Worm (Caenorhabditis elegans): ENCODE results near the gene F23F12.12.

F23F12.12 gene

ce11 chrIII:6514673-6515072 lies 6.7 kb downstream of the F23F12.12 start, which contains the start of gene acr-5:
Gene acr-5 (minus strand): TSS chrIII:6514773.
- TF ChIP-seq nhr-76 (tag; optimal IDR thresholded peaks at IDR 0.05) (no peak), unc-62 (GFP tag; optimal IDR thresholded peaks at IDR 0.05) (no peak), ztf-11 (tag; optimal IDR thresholded peaks at IDR 0.05) (no peak), lsy-2 (tag; optimal IDR thresholded peaks at IDR 0.05) (no peak), pha-4 (tag; optimal IDR thresholded peaks at IDR 0.05) (no peak), snpc-4 (tag; optimal IDR thresholded peaks at IDR 0.05) (no peak), nhr-28 (tag; optimal IDR thresholded peaks at IDR 0.05) (no peak), ces-1 (GFP tag; optimal IDR thresholded peaks at IDR 0.05) (no peak), hlh-1 (tag; optimal IDR thresholded peaks at IDR 0.05) (no peak)

ce11 chrIII:6519949-6520348 lies 12.0 kb downstream of the F23F12.12 start, which contains the start of gene C09E7.10:
Gene C09E7.10 (minus strand): TSS chrIII:6520049.
- TF ChIP-seq sptf-1 (tag; optimal IDR thresholded peaks at IDR 0.05) (no peak), blmp-1 (tag; optimal IDR thresholded peaks at IDR 0.05) (no peak), nhr-76 (tag; optimal IDR thresholded peaks at IDR 0.05) (no peak), mep-1 (tag; optimal IDR thresholded peaks at IDR 0.05) (no peak), ham-2 (GFP tag; optimal IDR thresholded peaks at IDR 0.05) (no peak)

- TF ChIP-seq unc-62 (GFP tag; optimal IDR thresholded peaks at IDR 0.05) (no peak), mls-2 (tag; optimal IDR thresholded peaks at IDR 0.05) (no peak), pha-4 (tag; optimal IDR thresholded peaks at IDR 0.05) (no peak), elt-3 (tag; optimal IDR thresholded peaks at IDR 0.05) (no peak), lin-13 (tag; optimal IDR thresholded peaks at IDR 0.05) (no peak), flh-1 (GFP tag; optimal IDR thresholded peaks at IDR 0.05) (no peak), nhr-28 (tag; optimal IDR thresholded peaks at IDR 0.05) (no peak), ztf-11 (tag; optimal IDR thresholded peaks at IDR 0.05) (no peak), unc-39 (tag; optimal IDR thresholded peaks at IDR 0.05) (no peak), zip-8 (tag; optimal IDR thresholded peaks at IDR 0.05) (no peak), cnd-1 (tag; optimal IDR thresholded peaks at IDR 0.05) (no peak), elt-1 (tag; optimal IDR thresholded peaks at IDR 0.05; ENCODE audit: borderline replicate concordance, insufficient read depth) (no peak), ces-1 (GFP tag; optimal IDR thresholded peaks at IDR 0.05) (no peak), lsy-2 (tag; optimal IDR thresholded peaks at IDR 0.05) (no peak), mep-1 (tag; optimal IDR thresholded peaks at IDR 0.05) (no peak), tbx-8 (GFP tag; optimal IDR thresholded peaks at IDR 0.05) (no peak)
Measured at ce11 chrIII:6525557-6525956, 17.6 kb downstream of the F23F12.12 start, which contains the start of gene oig-1. Gene oig-1 (minus strand): TSS chrIII:6525657.

- TF ChIP-seq snpc-4 (tag; optimal IDR thresholded peaks at IDR 0.05), result no peak
- TF ChIP-seq zip-8 (tag; optimal IDR thresholded peaks at IDR 0.05), result no peak
- no peak for TF ChIP-seq flh-1 (GFP tag; optimal IDR thresholded peaks at IDR 0.05)
- TF ChIP-seq lin-32 (GFP tag; optimal IDR thresholded peaks at IDR 0.05), result no peak
- no peak for TF ChIP-seq drap-1 (GFP tag; optimal IDR thresholded peaks at IDR 0.05)
- no peak for TF ChIP-seq pha-4 (tag; optimal IDR thresholded peaks at IDR 0.05)
- TF ChIP-seq nhr-28 (tag; optimal IDR thresholded peaks at IDR 0.05), result no peak
- no peak for TF ChIP-seq ceh-83 (GFP tag; optimal IDR thresholded peaks at IDR 0.05)
- TF ChIP-seq nhr-12 (tag; optimal IDR thresholded peaks at IDR 0.05), result no peak
- TF ChIP-seq sptf-1 (tag; optimal IDR thresholded peaks at IDR 0.05), result no peak
- TF ChIP-seq cnd-1 (tag; optimal IDR thresholded peaks at IDR 0.05), result no peak
Measured at ce11 chrIII:6527902-6528301, 20.0 kb downstream of the F23F12.12 start, which contains the start of gene pqn-10. Gene pqn-10 (plus strand): TSS chrIII:6528202.

ce11 chrIII:6531099-6531498 lies 23.2 kb downstream of the F23F12.12 start, which contains the start of gene C09E7.11:
Gene C09E7.11 (plus strand): TSS chrIII:6531399.
- no peak for TF ChIP-seq nhr-2 (tag; optimal IDR thresholded peaks at IDR 0.05)
- no peak for TF ChIP-seq cnd-1 (tag; optimal IDR thresholded peaks at IDR 0.05)
- TF ChIP-seq M03D4.4 (tag; optimal IDR thresholded peaks at IDR 0.05), result no peak
- TF ChIP-seq mab-5 (tag; optimal IDR thresholded peaks at IDR 0.05), result no peak

ce11 chrIII:6532647-6533046 lies 24.7 kb downstream of the F23F12.12 start, which contains the start of gene srxa-5:
Gene srxa-5 (plus strand): TSS chrIII:6532947.
- no peak for TF ChIP-seq ceh-39 (tag; optimal IDR thresholded peaks at IDR 0.05)
- TF ChIP-seq lin-32 (GFP tag; optimal IDR thresholded peaks at IDR 0.05), result no peak
- no peak for TF ChIP-seq nhr-28 (tag; optimal IDR thresholded peaks at IDR 0.05)
- TF ChIP-seq hlh-1 (tag; optimal IDR thresholded peaks at IDR 0.05), result no peak

Data from whole organism, mixed stage, embryonic.